Worm (Caenorhabditis elegans) whole organism, L4/young adult: ENCODE results near the gene K01C8.2.
A peak's percentile ranks its signal among the peaks of the same experiment; 100 is the strongest.

Source experiments
- W03F9.2 ChIP-seq: fragments of 150-350 bp; optimal IDR thresholded peaks from 2 replicates; lab custom pipeline; 2014; ENCODE audit warnings: missing biosample characterization, missing genetic modification characterization
- dao-5 ChIP-seq: sonication (generic microtip); optimal IDR thresholded peaks from 2 replicates; lab custom pipeline; 2016; ENCODE audit warnings: missing genotype, missing genetic modification characterization, moderate library complexity, missing compliant biosample characterization
- him-1 ChIP-seq: sonication (generic microtip); optimal IDR thresholded peaks from 2 replicates; lab custom pipeline; 2016; ENCODE audit warnings: missing genotype, missing genetic modification reagents, missing genetic modification characterization, missing compliant biosample characterization

The K01C8.2 gene

DNA sequence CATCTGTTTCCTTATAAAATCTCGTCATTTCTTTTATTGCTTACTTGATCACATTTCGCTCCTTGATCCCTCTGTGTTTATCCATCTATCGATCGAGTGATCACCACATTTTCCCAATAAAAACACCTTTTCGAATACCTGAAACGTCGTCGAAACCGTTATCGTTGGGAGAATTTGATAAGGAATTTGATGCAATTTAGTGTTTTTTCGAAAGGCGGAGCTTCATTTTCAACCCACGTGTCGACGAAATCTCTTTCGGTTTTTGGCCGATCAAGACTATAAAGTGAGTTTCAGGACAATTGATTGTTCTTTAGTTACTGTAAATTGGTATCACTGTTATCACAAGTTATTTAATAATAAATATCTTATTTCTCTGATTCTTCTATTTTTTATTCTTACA is 4.6 kb downstream of the K01C8.2 start, which contains the start of gene srdh-1:
Gene srdh-1, plus strand, starts transcription at position 43 of the 400 bp plus-strand sequence.
- TF ChIP-seq him-1 (tag; lab: Kevin White, UChicago) (no peak), dao-5 (tag; lab: Kevin White, UChicago) (no peak), W03F9.2 (tag; lab: Kevin White, UChicago) (no peak)

- TF ChIP-seq dao-5 (tag; lab: Kevin White, UChicago) (no peak), him-1 (tag; lab: Kevin White, UChicago) (no peak), W03F9.2 (tag; lab: Kevin White, UChicago) (no peak)
Measured at ce11 chrII:8263562-8263961, 5.7 kb downstream of the K01C8.2 start.

DNA sequence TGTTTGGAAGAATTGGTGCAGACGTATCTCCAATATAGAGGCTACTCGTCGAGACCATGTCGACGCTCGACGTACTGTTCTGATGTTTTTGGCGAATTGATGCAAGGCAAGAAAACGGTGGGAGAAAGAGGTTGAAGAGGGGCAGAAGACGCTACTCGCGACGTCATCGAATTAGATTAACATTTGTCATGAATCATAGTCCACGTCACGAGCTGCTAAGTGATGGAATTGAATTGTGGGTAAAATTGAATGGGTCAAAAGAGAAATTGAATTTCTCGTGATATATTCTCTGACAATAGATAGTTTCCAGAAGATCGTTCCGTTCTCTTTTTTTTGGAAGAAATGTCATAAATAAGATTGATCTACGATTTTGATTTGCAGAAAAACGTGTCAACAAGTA is 9.6 kb downstream of the K01C8.2 start:
- TF ChIP-seq W03F9.2 (tag; lab: Kevin White, UChicago) (no peak), dao-5 (tag; lab: Kevin White, UChicago) (no peak), him-1 (tag; lab: Kevin White, UChicago) (no peak)

DNA sequence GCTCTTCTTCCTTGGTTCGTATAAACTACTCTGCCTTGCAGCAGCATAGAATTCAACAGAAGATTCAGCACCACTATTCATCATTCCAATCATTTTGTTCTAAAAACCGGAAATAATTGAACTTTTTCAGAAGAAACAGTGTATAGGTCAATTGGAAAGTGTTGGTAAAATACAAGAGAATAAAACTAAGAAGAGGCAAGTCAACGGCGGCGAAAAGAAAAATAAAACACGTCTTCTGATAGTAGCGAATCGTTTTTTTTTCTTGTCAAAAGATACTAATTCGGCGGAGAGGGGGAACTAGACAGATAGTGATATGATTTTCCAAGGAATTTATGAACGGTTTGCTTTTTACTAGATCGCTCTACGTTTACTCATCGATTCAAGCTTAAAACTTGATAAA is 10.2 kb downstream of the K01C8.2 start, which contains the start of gene F35C11.6:
Gene F35C11.6, minus strand, starts transcription at position 101 of the 400 bp plus-strand sequence.
- no peak for TF ChIP-seq dao-5 (tag; lab: Kevin White, UChicago)
- TF ChIP-seq him-1 (tag; lab: Kevin White, UChicago): no peak
- TF ChIP-seq W03F9.2 (tag; lab: Kevin White, UChicago): no peak

ce11 chrII:8256013-8256412 is 13.2 kb downstream of the K01C8.2 start, which contains the start of gene F35C11.7:
F35C11.7 (plus strand) TSS chrII:8256313.
- TF ChIP-seq W03F9.2 (tag; lab: Kevin White, UChicago) (no peak), dao-5 (tag; lab: Kevin White, UChicago) (no peak), him-1 (tag; lab: Kevin White, UChicago) (no peak)

DNA sequence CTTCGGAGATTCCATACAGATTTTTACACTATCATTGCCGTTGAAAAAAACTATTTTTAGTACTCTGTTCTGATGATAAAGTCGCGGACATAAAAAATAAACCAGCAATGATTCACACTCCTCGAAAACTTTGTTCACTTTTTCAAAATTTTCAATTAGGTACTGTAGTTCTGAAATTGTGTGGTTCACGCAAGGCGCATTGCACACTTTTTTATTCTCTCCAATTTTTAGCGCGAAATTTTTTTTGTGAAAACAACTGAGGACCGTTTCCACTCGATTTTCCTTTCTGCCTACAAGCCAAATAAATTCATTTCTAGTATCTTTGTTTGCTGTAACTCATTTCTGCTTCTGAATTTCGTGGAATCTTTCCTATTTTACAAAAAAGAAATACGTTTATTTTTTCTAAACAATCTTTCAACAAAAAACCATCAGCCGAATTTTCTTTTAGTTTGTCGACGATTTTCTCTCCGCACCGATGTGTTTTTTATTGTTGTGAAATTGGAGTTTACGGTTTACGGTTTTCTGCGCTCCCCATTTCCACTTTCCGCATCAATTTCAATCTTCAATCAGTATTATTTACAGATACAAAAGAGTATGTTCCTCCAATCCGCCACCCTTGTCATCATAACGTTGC is 16.0 kb downstream of the K01C8.2 start, which contains the start of gene F35C11.5:
Gene F35C11.5, plus strand, starts transcription at position 584 of the 634 bp plus-strand sequence.
- TF ChIP-seq W03F9.2 (tag; lab: Kevin White, UChicago): no peak
- TF ChIP-seq him-1 (tag; lab: Kevin White, UChicago): no peak
- TF ChIP-seq dao-5 (tag; lab: Kevin White, UChicago): no peak

ce11 chrII:8249710-8250109 is 19.5 kb downstream of the K01C8.2 start:
- no peak for TF ChIP-seq him-1 (tag; lab: Kevin White, UChicago)
- TF ChIP-seq W03F9.2 (tag; lab: Kevin White, UChicago): no peak

DNA sequence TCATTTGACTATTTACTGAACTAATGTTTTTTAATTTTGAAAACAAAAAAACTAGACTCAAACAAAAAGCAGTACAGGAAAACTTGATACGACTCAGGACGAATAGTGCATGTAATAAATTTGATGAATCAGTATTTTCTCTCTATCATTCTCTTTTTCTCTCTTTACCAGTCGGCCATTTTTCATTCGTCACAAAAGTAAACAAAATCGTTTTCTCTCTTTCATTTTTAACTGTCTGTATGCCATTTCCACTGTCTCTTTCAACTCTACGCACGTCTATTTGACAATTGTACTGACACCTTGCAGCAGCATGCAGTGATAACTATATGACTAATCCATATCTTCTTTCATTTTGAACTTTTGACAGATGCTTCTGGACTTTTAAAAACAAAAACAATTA is 20.5 kb downstream of the K01C8.2 start, which contains the start of the genes F35C11.2 and F35C11.4:
Gene F35C11.2, minus strand, starts transcription at position 90 of the 400 bp plus-strand sequence.
Gene F35C11.4, plus strand, starts transcription at position 260 of the 400 bp plus-strand sequence.
- TF ChIP-seq W03F9.2 (tag; lab: Kevin White, UChicago) (peak; percentile 4), him-1 (tag; lab: Kevin White, UChicago) (no peak)

DNA sequence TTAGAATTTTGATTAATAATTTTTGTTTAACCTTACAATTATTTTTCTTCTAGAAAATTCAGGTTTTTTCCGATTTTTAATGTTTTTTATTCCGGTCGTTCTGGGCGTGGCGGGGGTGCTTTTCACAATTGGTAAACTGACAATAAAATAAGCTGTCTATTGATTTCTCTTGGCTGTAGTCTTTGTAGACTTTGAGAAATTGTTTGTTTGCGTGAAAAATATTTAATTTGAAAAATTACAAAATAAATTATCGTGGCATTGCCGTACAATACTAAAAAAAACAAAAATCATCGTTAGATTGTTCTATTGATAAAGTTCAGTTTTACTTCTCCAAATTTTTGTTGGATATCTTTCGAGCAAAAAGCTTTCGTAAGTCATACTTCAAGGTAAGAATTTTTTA is 22.8 kb downstream of the K01C8.2 start, which contains the start of gene F35C11.3:
Gene F35C11.3, plus strand, starts transcription at position 301 of the 400 bp plus-strand sequence.
- TF ChIP-seq dao-5 (tag; lab: Kevin White, UChicago): no peak
- no peak for TF ChIP-seq him-1 (tag; lab: Kevin White, UChicago)
- no peak for TF ChIP-seq W03F9.2 (tag; lab: Kevin White, UChicago)

DNA sequence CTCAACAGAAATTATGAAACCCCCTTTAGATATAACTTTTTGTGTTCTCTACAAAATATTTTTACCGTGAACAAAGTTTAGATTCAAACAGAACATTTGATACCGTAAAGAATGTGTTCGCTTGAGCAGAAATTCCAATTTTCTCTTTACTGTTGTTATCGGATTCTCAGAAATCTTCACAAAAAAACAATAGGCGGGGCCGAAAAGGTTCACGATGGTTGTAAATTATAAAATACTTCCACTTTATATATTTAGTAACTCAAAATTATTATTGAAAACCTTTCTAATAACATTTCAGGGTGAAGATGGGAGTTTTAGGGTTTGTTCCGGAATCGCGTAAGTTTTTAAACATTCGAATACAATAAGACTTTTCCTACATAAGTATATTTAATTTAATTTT is 31.1 kb downstream of the K01C8.2 start, which contains the start of gene nlp-5:
Gene nlp-5, plus strand, starts transcription at position 301 of the 400 bp plus-strand sequence.
- TF ChIP-seq dao-5 (tag; lab: Kevin White, UChicago) (no peak), W03F9.2 (tag; lab: Kevin White, UChicago) (no peak), him-1 (tag; lab: Kevin White, UChicago) (no peak)

- TF ChIP-seq W03F9.2 (tag; lab: Kevin White, UChicago) (no peak), him-1 (tag; lab: Kevin White, UChicago) (no peak), dao-5 (tag; lab: Kevin White, UChicago) (no peak)
Measured at ce11 chrII:8232489-8232888, 36.8 kb downstream of the K01C8.2 start, which contains the start of gene M110.7. M110.7 (plus strand) TSS chrII:8232789.

ce11 chrII:8230976-8231375 is 38.3 kb downstream of the K01C8.2 start, which contains the start of gene M110.9:
M110.9 (plus strand) TSS chrII:8231276.
- TF ChIP-seq dao-5 (tag; lab: Kevin White, UChicago) (no peak), him-1 (tag; lab: Kevin White, UChicago) (no peak), W03F9.2 (tag; lab: Kevin White, UChicago) (no peak)

DNA sequence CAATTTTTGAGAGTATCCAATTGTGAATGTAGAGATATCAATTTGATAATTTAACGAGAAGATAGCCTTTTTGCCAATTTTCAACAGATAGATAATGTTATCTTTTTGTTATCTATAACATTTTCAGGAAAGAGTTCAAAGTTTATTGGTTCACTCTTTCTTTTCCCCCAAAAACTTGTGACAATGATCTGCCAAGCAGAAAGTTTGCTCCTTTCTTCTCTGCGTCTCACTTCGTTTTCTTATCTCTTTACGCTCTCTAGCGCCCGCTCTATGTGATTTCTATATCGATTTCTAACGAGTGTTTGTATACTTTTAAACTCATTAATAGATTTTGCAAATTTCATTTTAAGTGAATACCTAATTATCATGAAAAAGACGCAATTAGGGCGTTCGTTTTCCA is 42.8 kb downstream of the K01C8.2 start:
- no peak for TF ChIP-seq W03F9.2 (tag; lab: Kevin White, UChicago)
- TF ChIP-seq dao-5 (tag; lab: Kevin White, UChicago): no peak
- no peak for TF ChIP-seq him-1 (tag; lab: Kevin White, UChicago)
